Fruit fly (Drosophila melanogaster): Measurements from ENCODE around the gene Rcd2.

Rcd2 gene

DNA sequence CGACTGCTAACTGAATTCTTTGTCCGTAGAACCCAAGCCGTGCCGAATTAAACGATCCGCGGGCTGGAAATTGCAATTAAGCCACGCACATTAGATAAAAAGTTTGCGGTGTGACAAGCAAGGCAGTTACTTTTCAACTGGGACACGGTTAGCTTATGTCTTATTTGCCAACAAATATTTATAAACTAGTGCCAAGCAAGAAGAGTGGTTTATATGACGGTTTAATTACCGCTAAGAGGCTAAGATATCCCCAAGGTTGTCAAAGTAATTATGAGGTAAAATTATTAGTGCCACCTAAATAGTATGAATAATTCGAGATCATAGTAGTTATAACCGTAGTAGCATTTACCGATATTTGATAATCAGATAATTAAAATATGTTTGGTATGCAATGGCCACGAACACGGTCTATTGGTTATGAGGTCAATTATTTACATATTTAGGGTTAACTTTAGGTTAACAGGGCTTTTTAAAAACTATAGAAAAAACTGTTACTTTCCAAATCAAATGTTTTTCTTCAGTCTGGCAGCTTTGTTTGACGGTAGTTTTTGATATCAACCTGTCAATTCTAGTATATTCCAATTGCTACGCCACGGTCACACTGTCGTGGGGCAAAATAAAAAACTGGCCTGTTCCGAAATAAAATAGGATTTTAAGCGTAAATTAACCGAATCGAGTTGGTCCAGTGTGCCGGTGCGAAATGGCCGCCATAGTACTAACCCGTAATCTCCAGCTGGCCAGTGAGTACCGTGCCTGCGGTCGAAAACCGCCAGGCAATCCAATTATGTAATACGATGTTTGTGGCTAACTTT is 45.2 kb downstream of the Rcd2 start, which contains the start of gene ZnT77C:
ZnT77C (minus strand) TSS at position 142 of the 812 bp plus-strand sequence.
- TF ChIP-seq sv (GFP tag; optimal IDR thresholded peaks at IDR 0.05), result no peak
- TF ChIP-seq Rel (GFP tag; optimal IDR thresholded peaks at IDR 0.05), result no peak
- peak; percentile 31 for TF ChIP-seq Rel (tag; optimal IDR thresholded peaks at IDR 0.05)

DNA sequence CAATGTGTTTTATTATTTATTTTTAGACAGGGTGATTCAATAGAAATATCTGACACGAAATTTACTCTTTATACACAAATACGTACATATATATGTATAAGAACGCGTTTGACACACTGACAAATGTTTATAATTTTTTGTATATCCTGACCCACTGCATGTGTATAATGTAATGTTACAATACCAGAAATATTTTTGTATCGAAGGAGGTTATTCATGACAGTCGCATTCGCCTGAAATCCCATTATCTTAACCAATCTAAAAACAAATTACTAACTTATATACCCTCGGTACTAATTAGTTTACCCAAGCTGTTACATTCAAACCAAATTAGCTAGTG is 46.0 kb downstream of the Rcd2 start:
- no peak for TF ChIP-seq GATAd (GFP tag; optimal IDR thresholded peaks at IDR 0.05)
- no peak for TF ChIP-seq Vsx2 (GFP tag; optimal IDR thresholded peaks at IDR 0.05; ENCODE audit: partially characterized antibody)
- no peak for TF ChIP-seq usp (GFP tag; optimal IDR thresholded peaks at IDR 0.05)
- TF ChIP-seq sage (GFP tag; optimal IDR thresholded peaks at IDR 0.05), result no peak
- TF ChIP-seq Sp1 (GFP tag; optimal IDR thresholded peaks at IDR 0.05), result no peak
- no peak for TF ChIP-seq lola (GFP tag; optimal IDR thresholded peaks at IDR 0.05)
- no peak for TF ChIP-seq h (GFP tag; optimal IDR thresholded peaks at IDR 0.05)
- TF ChIP-seq rgr (GFP tag; optimal IDR thresholded peaks at IDR 0.05), result no peak
- TF ChIP-seq foxo (GFP tag; optimal IDR thresholded peaks at IDR 0.05), result no peak
- no peak for TF ChIP-seq Abd-B (GFP tag; optimal IDR thresholded peaks at IDR 0.05)
- no peak for TF ChIP-seq dl (GFP tag; optimal IDR thresholded peaks at IDR 0.05; ENCODE audit: insufficient read depth in 1 of 2, partially characterized antibody in 2 of 2)
- TF ChIP-seq tai (GFP tag; optimal IDR thresholded peaks at IDR 0.05), result no peak
- TF ChIP-seq Dfd (GFP tag; optimal IDR thresholded peaks at IDR 0.05), result no peak
- no peak for TF ChIP-seq pan (optimal IDR thresholded peaks at IDR 0.05)
- TF ChIP-seq brk (GFP tag; optimal IDR thresholded peaks at IDR 0.05), result no peak
- TF ChIP-seq fru (GFP tag; optimal IDR thresholded peaks at IDR 0.05), result no peak
- no peak for TF ChIP-seq Myc (optimal IDR thresholded peaks at IDR 0.05)
- no peak for TF ChIP-seq Dif (GFP tag; optimal IDR thresholded peaks at IDR 0.05; ENCODE audit: partially characterized antibody)

DNA sequence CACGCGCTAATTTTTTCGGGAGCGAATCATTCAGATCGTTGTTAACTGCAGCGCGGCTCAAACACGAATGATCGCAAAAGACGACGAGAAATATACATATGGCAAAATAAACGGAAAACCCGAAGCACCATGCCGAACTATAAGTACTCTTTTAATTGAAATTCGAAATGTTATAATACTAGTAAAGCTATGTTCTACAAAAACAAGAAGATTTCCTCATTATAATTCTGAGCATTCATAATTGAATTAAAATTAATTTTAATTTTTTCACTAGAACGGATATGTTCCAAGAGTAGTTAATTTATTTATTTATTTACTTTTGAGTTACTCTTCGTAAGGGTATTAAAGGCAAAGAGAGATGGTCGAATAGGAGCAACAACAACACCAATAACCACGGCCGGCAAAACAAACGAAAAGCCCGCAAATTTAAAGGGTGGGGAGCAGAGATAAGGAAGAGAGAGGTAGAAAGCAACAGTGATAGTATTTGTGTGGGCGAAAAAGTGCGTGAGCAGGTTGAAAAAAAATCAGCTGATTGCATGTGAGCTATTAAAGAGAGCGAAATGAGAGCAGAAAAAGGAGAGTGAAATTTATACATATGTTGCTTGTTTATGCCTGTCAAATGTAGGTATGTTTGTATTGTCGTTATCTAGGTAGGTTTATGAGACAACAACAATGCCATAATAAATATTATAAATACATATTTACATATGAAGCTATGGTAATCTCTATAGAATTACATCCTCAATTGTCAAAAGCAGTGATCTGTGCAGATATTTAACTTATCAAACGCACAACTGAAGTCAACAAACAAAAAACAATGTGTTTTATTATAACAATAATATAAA is 46.6 kb downstream of the Rcd2 start:
- TF ChIP-seq CG9705 (GFP tag; optimal IDR thresholded peaks at IDR 0.05) (peak; percentile 34), Jra (GFP tag; optimal IDR thresholded peaks at IDR 0.05) (peak; percentile 87), Rel (GFP tag; optimal IDR thresholded peaks at IDR 0.05) (peak; percentile 76), Rel (tag; optimal IDR thresholded peaks at IDR 0.05) (peak; percentile 72), usp (GFP tag; optimal IDR thresholded peaks at IDR 0.05) (no peak), Hr83 (GFP tag; optimal IDR thresholded peaks at IDR 0.05; ENCODE audit: poor library complexity, severe bottlenecking) (peak; percentile 64), h (GFP tag; optimal IDR thresholded peaks at IDR 0.05) (peak; percentile 96), Dif (GFP tag; optimal IDR thresholded peaks at IDR 0.05; ENCODE audit: partially characterized antibody) (peak; percentile 34), lola (GFP tag; optimal IDR thresholded peaks at IDR 0.05) (no peak), dsf (GFP tag; optimal IDR thresholded peaks at IDR 0.05; ENCODE audit: borderline replicate concordance) (peak; percentile 63), Mio (GFP tag; optimal IDR thresholded peaks at IDR 0.05) (peak; percentile 40), Dfd (GFP tag; optimal IDR thresholded peaks at IDR 0.05) (peak; percentile 6), dl (GFP tag; optimal IDR thresholded peaks at IDR 0.05; ENCODE audit: insufficient read depth in 1 of 2, partially characterized antibody in 2 of 2) (peak; percentile 20 to 23), jim (GFP tag; optimal IDR thresholded peaks at IDR 0.05) (no peak), sv (GFP tag; optimal IDR thresholded peaks at IDR 0.05) (no peak), dmrt93B (GFP tag; optimal IDR thresholded peaks at IDR 0.05) (peak; percentile 68), HLH106 (tag; optimal IDR thresholded peaks at IDR 0.05) (peak; percentile 91), Hr78 (GFP tag; optimal IDR thresholded peaks at IDR 0.05) (no peak), GATAd (GFP tag; optimal IDR thresholded peaks at IDR 0.05) (no peak), Sp1 (GFP tag; optimal IDR thresholded peaks at IDR 0.05) (peak; percentile 92), foxo (GFP tag; optimal IDR thresholded peaks at IDR 0.05) (peak; percentile 27 to 93), OdsH (GFP tag; optimal IDR thresholded peaks at IDR 0.05) (peak; percentile 95), tai (GFP tag; optimal IDR thresholded peaks at IDR 0.05) (peak; percentile 56), CrebA (GFP tag; optimal IDR thresholded peaks at IDR 0.05; ENCODE audit: borderline replicate concordance) (no peak), Myc (optimal IDR thresholded peaks at IDR 0.05) (no peak), Hnf4 (GFP tag; optimal IDR thresholded peaks at IDR 0.05) (peak; percentile 76), CG32264 (GFP tag; optimal IDR thresholded peaks at IDR 0.05) (peak; percentile 74), fru (GFP tag; optimal IDR thresholded peaks at IDR 0.05) (peak; percentile 94), psq (GFP tag; optimal IDR thresholded peaks at IDR 0.05) (peak; percentile 98), Vsx2 (GFP tag; optimal IDR thresholded peaks at IDR 0.05; ENCODE audit: partially characterized antibody) (no peak), rgr (GFP tag; optimal IDR thresholded peaks at IDR 0.05) (peak; percentile 93), brk (GFP tag; optimal IDR thresholded peaks at IDR 0.05) (peak; percentile 89), sage (GFP tag; optimal IDR thresholded peaks at IDR 0.05) (peak; percentile 78), Abd-B (GFP tag; optimal IDR thresholded peaks at IDR 0.05) (no peak), ey (GFP tag; optimal IDR thresholded peaks at IDR 0.05) (peak; percentile 90), woc (GFP tag; optimal IDR thresholded peaks at IDR 0.05) (peak; percentile 92), br (GFP tag; optimal IDR thresholded peaks at IDR 0.05) (peak; percentile 88), N (GFP tag; optimal IDR thresholded peaks at IDR 0.05) (no peak), pan (optimal IDR thresholded peaks at IDR 0.05) (no peak)
